Worm (Caenorhabditis elegans): ENCODE data around the gene srbc-60.

- TF ChIP-seq hnd-1 (tag; optimal IDR thresholded peaks at IDR 0.05) = no peak
- TF ChIP-seq flt-1 (GFP tag; IDR thresholded peaks at IDR 0.05) = no peak
- no peak for TF ChIP-seq tbx-37 (GFP tag; conservative IDR thresholded peaks at IDR 0.05)
- no peak for TF ChIP-seq ceh-36 (tag; optimal IDR thresholded peaks at IDR 0.05)
- no peak for TF ChIP-seq pes-1 (GFP tag; IDR thresholded peaks at IDR 0.05)
- no peak for TF ChIP-seq ets-7 (tag; optimal IDR thresholded peaks at IDR 0.05)
- no peak for TF ChIP-seq sea-1 (GFP tag; conservative IDR thresholded peaks at IDR 0.05)
- no peak for TF ChIP-seq ama-1 (optimal IDR thresholded peaks at IDR 0.05)
Observed at ce11 chrV:810281-810862, 30.3 kb downstream of the srbc-60 start, which contains the start of gene R13D11.4.
